Worm (Caenorhabditis elegans) whole organism, early embryonic: Measurements from ENCODE around the gene C35D10.12.

Experiments
- F13C5.2 ChIP-seq: sonication (generic microtip); optimal IDR thresholded peaks from 2 replicates; lab custom pipeline; 2017; ENCODE audit warnings: mild to moderate bottlenecking, missing genetic modification characterization, inconsistent platforms, missing compliant biosample characterization
- aly-1 ChIP-seq: sonication (generic microtip); optimal IDR thresholded peaks from 2 replicates; lab custom pipeline; 2016; ENCODE audit warnings: missing genetic modification characterization, missing compliant biosample characterization
- ama-1 ChIP-seq: fragments of 150-350 bp; optimal IDR thresholded peaks from 2 replicates; lab custom pipeline; 2014
- ceh-13 ChIP-seq: fragments of 200-800 bp; sonication (Bioruptor generic); optimal IDR thresholded peaks from 2 replicates; lab custom pipeline; 2018; ENCODE audit warnings: mild to moderate bottlenecking, missing genetic modification characterization, missing compliant biosample characterization
- ceh-36 ChIP-seq: sonication (generic microtip); optimal IDR thresholded peaks from 2 replicates; lab custom pipeline; 2016; ENCODE audit warnings: missing genetic modification characterization, inconsistent platforms, missing compliant biosample characterization
- ets-7 ChIP-seq: sonication (generic microtip); optimal IDR thresholded peaks from 2 replicates; lab custom pipeline; 2016; ENCODE audit warnings: missing genotype, missing genetic modification characterization, missing compliant biosample characterization
- hmbx-1 ChIP-seq: sonication (generic microtip); optimal IDR thresholded peaks from 2 replicates; lab custom pipeline; 2016; ENCODE audit warnings: mild to moderate bottlenecking, missing genetic modification characterization, missing compliant biosample characterization
- hmg-4 ChIP-seq: fragments of 200-800 bp; sonication (Bioruptor generic); optimal IDR thresholded peaks from 2 replicates; lab custom pipeline; 2018; ENCODE audit warnings: mild to moderate bottlenecking, missing genetic modification characterization, missing compliant biosample characterization
- scrt-1 ChIP-seq: fragments of 200-800 bp; sonication (Bioruptor generic); IDR thresholded peaks from 2 replicates; pipeline ENCODE4 v1.3.6; 2022; ENCODE audit warnings: missing genetic modification characterization, missing compliant biosample characterization
- tra-4 ChIP-seq: sonication (generic microtip); optimal IDR thresholded peaks from 2 replicates; lab custom pipeline; 2017; ENCODE audit warnings: missing genetic modification characterization, missing compliant biosample characterization

- TF ChIP-seq ama-1 (no peak), ets-7 (no peak), ceh-13 (GFP tag; lab: Kevin White, UChicago) (no peak), scrt-1 (GFP tag; lab: Robert Waterston, UW) (no peak), tra-4 (no peak), ceh-36 (tag; lab: Kevin White, UChicago) (no peak), hmg-4 (no peak), aly-1 (no peak), hmbx-1 (tag; lab: Kevin White, UChicago) (no peak), F13C5.2 (tag; lab: Kevin White, UChicago) (no peak)
Measured at ce11 chrIII:4883429-4883828, 8.9 kb upstream of the C35D10.12 start, which contains the start of gene clec-5.
